Worm (Caenorhabditis elegans): Measurements from ENCODE around the gene K04C1.2.

K04C1.2 gene

ce11 chrX:14238291-14238758, at the start of gene K04C1.2:
TSS of gene K04C1.2 (plus strand) at chrX:14238708.
- TF ChIP-seq hmg-11 (tag; optimal IDR thresholded peaks at IDR 0.05) (peak; percentile 73), nfya-1 (tag; optimal IDR thresholded peaks at IDR 0.05; ENCODE audit: insufficient read depth) (peak; percentile 50), elt-1 (tag; optimal IDR thresholded peaks at IDR 0.05) (no peak), tbx-2 (tag; optimal IDR thresholded peaks at IDR 0.05) (no peak), skn-1 (tag; optimal IDR thresholded peaks at IDR 0.05) (no peak), fkh-10 (GFP tag; optimal IDR thresholded peaks at IDR 0.05) (no peak), lin-39 (tag; optimal IDR thresholded peaks at IDR 0.05) (peak; percentile 42), ZK546.5 (tag; optimal IDR thresholded peaks at IDR 0.05) (no peak), nhr-67 (tag; optimal IDR thresholded peaks at IDR 0.05) (no peak), nhr-77 (tag; optimal IDR thresholded peaks at IDR 0.05) (no peak), nhr-25 (tag; optimal IDR thresholded peaks at IDR 0.05) (peak; percentile 9), aly-2 (tag; optimal IDR thresholded peaks at IDR 0.05) (no peak), lin-15B (tag; optimal IDR thresholded peaks at IDR 0.05) (no peak), ceh-9 (tag; optimal IDR thresholded peaks at IDR 0.05) (no peak), pqm-1 (tag; optimal IDR thresholded peaks at IDR 0.05) (peak; percentile 44), eor-1 (tag; optimal IDR thresholded peaks at IDR 0.05) (no peak), elt-3 (tag; optimal IDR thresholded peaks at IDR 0.05) (no peak), nhr-76 (tag; optimal IDR thresholded peaks at IDR 0.05) (no peak), fos-1 (tag; optimal IDR thresholded peaks at IDR 0.05) (no peak), R02D3.7 (tag; optimal IDR thresholded peaks at IDR 0.05) (no peak), nhr-11 (tag; optimal IDR thresholded peaks at IDR 0.05) (no peak), ceh-28 (tag; optimal IDR thresholded peaks at IDR 0.05) (peak; percentile 61), sea-2 (GFP tag; optimal IDR thresholded peaks at IDR 0.05) (no peak), unc-62 (GFP tag; optimal IDR thresholded peaks at IDR 0.05) (no peak), pha-4 (tag; optimal IDR thresholded peaks at IDR 0.05) (peak; percentile 75), mml-1 (tag; optimal IDR thresholded peaks at IDR 0.05) (no peak), nhr-12 (tag; optimal IDR thresholded peaks at IDR 0.05) (no peak), daf-12 (tag; optimal IDR thresholded peaks at IDR 0.05) (no peak), jun-1 (tag; optimal IDR thresholded peaks at IDR 0.05) (peak; percentile 4), mdl-1 (tag; optimal IDR thresholded peaks at IDR 0.05) (no peak), elt-2 (tag; optimal IDR thresholded peaks at IDR 0.05) (peak; percentile 58)

- TF ChIP-seq ceh-28 (tag; optimal IDR thresholded peaks at IDR 0.05) (peak; percentile 58), elt-2 (tag; optimal IDR thresholded peaks at IDR 0.05) (peak; percentile 84), fkh-10 (GFP tag; optimal IDR thresholded peaks at IDR 0.05) (no peak), pqm-1 (tag; optimal IDR thresholded peaks at IDR 0.05) (peak; percentile 69), nfya-1 (tag; optimal IDR thresholded peaks at IDR 0.05; ENCODE audit: insufficient read depth) (peak; percentile 64), ceh-82 (tag; optimal IDR thresholded peaks at IDR 0.05) (no peak)
Observed at ce11 chrX:14194251-14194650, 44.3 kb upstream of the K04C1.2 start.

DNA sequence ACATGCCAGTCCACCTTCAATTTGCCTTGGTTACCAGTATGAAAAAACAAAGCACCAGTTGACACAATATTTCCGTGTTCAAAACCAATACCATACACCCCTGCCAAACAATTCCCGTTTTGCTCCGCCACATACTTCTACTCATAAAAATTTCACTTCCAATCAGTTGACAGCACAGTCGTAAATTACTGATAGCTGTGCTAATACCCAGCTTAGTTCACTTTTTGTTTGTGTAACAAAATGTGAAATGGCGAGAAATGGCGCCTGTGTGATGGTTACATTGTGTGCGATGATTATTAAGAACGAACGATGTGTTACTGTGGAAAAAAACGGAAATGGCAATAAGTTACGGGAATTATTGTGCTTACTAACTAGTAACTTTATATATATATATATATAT, 32.2 kb upstream of the K04C1.2 start:
- peak; percentile 29 for TF ChIP-seq pha-4 (tag; optimal IDR thresholded peaks at IDR 0.05)
- no peak for TF ChIP-seq ztf-11 (tag; optimal IDR thresholded peaks at IDR 0.05)
- no peak for TF ChIP-seq nfya-1 (tag; optimal IDR thresholded peaks at IDR 0.05; ENCODE audit: insufficient read depth)
- TF ChIP-seq aly-2 (tag; optimal IDR thresholded peaks at IDR 0.05) = no peak
- no peak for TF ChIP-seq nhr-11 (tag; optimal IDR thresholded peaks at IDR 0.05)
- TF ChIP-seq ztf-4 (tag; optimal IDR thresholded peaks at IDR 0.05) = no peak
- TF ChIP-seq lin-15B (tag; optimal IDR thresholded peaks at IDR 0.05) = no peak
- TF ChIP-seq nhr-77 (tag; optimal IDR thresholded peaks at IDR 0.05) = no peak
- no peak for TF ChIP-seq sea-2 (GFP tag; optimal IDR thresholded peaks at IDR 0.05)
- peak; percentile 40 for TF ChIP-seq pqm-1 (tag; optimal IDR thresholded peaks at IDR 0.05)
- TF ChIP-seq mdl-1 (tag; optimal IDR thresholded peaks at IDR 0.05) = no peak
- no peak for TF ChIP-seq elt-1 (tag; optimal IDR thresholded peaks at IDR 0.05)
- TF ChIP-seq unc-62 (GFP tag; optimal IDR thresholded peaks at IDR 0.05) = no peak
- no peak for TF ChIP-seq lin-39 (tag; optimal IDR thresholded peaks at IDR 0.05)
- no peak for TF ChIP-seq snpc-4 (tag; optimal IDR thresholded peaks at IDR 0.05)
- no peak for TF ChIP-seq nhr-43 (tag; optimal IDR thresholded peaks at IDR 0.05; ENCODE audit: poor library complexity, severe bottlenecking)
- TF ChIP-seq eor-1 (tag; optimal IDR thresholded peaks at IDR 0.05) = no peak
- TF ChIP-seq elt-2 (tag; optimal IDR thresholded peaks at IDR 0.05) = peak; percentile 72
- no peak for TF ChIP-seq elt-3 (tag; optimal IDR thresholded peaks at IDR 0.05)
- TF ChIP-seq daf-12 (tag; optimal IDR thresholded peaks at IDR 0.05) = no peak
- no peak for TF ChIP-seq nhr-237 (tag; optimal IDR thresholded peaks at IDR 0.05)

All from whole organism, L3 larva.